Fruit fly (Drosophila melanogaster): ENCODE measurements around the gene Prx6a.

Gene Prx6a

dm6 chr2L:2861885-2862620, 16.0 kb downstream of the Prx6a start (continued):
- peak; percentile 31 for TF ChIP-seq CG6276 (GFP tag; optimal IDR thresholded peaks at IDR 0.05)
- peak; percentile 5 for TF ChIP-seq Hr4 (GFP tag; optimal IDR thresholded peaks at IDR 0.05)
- TF ChIP-seq salr (GFP tag; optimal IDR thresholded peaks at IDR 0.05): peak in 1 of 2 experiments; percentile 58
- peak; percentile 8 for TF ChIP-seq achi (GFP tag; optimal IDR thresholded peaks at IDR 0.05)
- peak; percentile 43 for TF ChIP-seq CG6808 (GFP tag; optimal IDR thresholded peaks at IDR 0.05)
- TF ChIP-seq net (GFP tag; optimal IDR thresholded peaks at IDR 0.05): peak; percentile 43
- TF ChIP-seq CG7368 (GFP tag; optimal IDR thresholded peaks at IDR 0.05): no peak
- TF ChIP-seq fd85E (GFP tag; optimal IDR thresholded peaks at IDR 0.05): no peak
- TF ChIP-seq CG8119 (GFP tag; IDR thresholded peaks at IDR 0.05): peak; percentile 53
- no peak; the same call in none of the 2 replicates for TF ChIP-seq CG11294 (GFP tag; IDR thresholded peaks at IDR 0.05)
- no peak for TF ChIP-seq OdsH (GFP tag; optimal IDR thresholded peaks at IDR 0.05)
- TF ChIP-seq CG4318 (GFP tag; optimal IDR thresholded peaks at IDR 0.05): no peak
- no peak for TF ChIP-seq cyc (GFP tag; optimal IDR thresholded peaks at IDR 0.05)
- no peak for TF ChIP-seq CG8632 (GFP tag; optimal IDR thresholded peaks at IDR 0.05)
- TF ChIP-seq Eip93F (GFP tag; optimal IDR thresholded peaks at IDR 0.05): no peak
- peak; percentile 89 for TF ChIP-seq CG1621 (tag; optimal IDR thresholded peaks at IDR 0.05)
- TF ChIP-seq CG10631 (GFP tag; optimal IDR thresholded peaks at IDR 0.05): no peak
- TF ChIP-seq vri (GFP tag; optimal IDR thresholded peaks at IDR 0.05): peak; percentile 88
- peak; percentile 61 for TF ChIP-seq CG32006 (GFP tag; optimal IDR thresholded peaks at IDR 0.05)
- peak; percentile 22 for TF ChIP-seq Sox14 (GFP tag; optimal IDR thresholded peaks at IDR 0.05)
- peak; percentile 7 for TF ChIP-seq CG34406 (GFP tag; optimal IDR thresholded peaks at IDR 0.05)
- TF ChIP-seq CG6163 (GFP tag; IDR thresholded peaks at IDR 0.05): peak; percentile 44; the same call in 1 of the 3 replicates
- TF ChIP-seq CG9139 (GFP tag; optimal IDR thresholded peaks at IDR 0.05): no peak

DNA sequence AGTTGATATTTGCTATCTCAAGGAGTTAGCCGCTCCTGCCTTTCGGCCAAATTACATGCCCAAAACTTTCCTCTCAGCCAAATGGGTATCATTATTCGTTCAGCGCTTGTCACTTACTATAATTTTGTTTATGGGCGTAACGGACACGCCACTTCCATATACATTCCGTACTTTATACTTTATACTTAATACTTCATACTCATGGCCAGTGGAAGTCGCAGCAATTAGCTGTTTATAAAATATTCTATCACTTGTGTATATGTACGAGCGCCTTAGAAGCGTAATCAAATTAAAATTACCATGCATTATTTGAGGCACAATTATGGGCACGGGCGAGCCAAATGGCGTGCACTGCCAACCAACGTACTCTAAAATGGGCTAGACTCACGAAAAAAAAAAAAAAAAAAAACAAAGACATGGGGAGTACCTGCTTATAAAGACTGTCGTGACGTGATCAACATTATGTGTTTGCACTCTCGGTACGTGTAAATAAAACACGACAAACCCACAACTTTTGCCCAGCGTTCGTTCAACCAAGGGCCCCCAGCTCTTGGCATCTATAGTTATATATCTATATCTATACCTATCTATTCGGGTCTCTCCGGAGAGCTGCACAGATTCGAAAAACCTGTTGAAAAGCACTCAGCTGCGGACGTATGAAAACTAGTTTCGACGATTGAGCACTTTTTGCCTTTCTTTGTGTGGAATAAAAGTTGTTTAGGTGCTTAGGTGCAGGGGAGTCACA, 16.7 kb downstream of the Prx6a start:
- TF ChIP-seq CG6792 (GFP tag; optimal IDR thresholded peaks at IDR 0.05) (no peak), fkh (GFP tag; optimal IDR thresholded peaks at IDR 0.05) (peak; percentile 89), ss (GFP tag; optimal IDR thresholded peaks at IDR 0.05) (peak in 1 of 2 experiments; percentile 78), topi (GFP tag; optimal IDR thresholded peaks at IDR 0.05) (no peak), CG1621 (tag; optimal IDR thresholded peaks at IDR 0.05) (peak; percentile 4), Smox (GFP tag; optimal IDR thresholded peaks at IDR 0.05) (no peak)

- peak; percentile 92 for TF ChIP-seq fkh (GFP tag; optimal IDR thresholded peaks at IDR 0.05)
- peak; percentile 14 for TF ChIP-seq Eip75B (GFP tag; optimal IDR thresholded peaks at IDR 0.05)
- peak; percentile 67 for TF ChIP-seq CG4318 (GFP tag; optimal IDR thresholded peaks at IDR 0.05)
- TF ChIP-seq CG6808 (GFP tag; optimal IDR thresholded peaks at IDR 0.05): peak; percentile 42
- peak; percentile 44; the same call in 1 of the 2 replicates for TF ChIP-seq CG11294 (GFP tag; IDR thresholded peaks at IDR 0.05)
- no peak for TF ChIP-seq Sox15 (GFP tag; optimal IDR thresholded peaks at IDR 0.05)
- TF ChIP-seq Lpt (GFP tag; optimal IDR thresholded peaks at IDR 0.05): peak; percentile 68
- TF ChIP-seq Eip93F (GFP tag; optimal IDR thresholded peaks at IDR 0.05): no peak
- TF ChIP-seq CG6276 (GFP tag; optimal IDR thresholded peaks at IDR 0.05): peak; percentile 87
- TF ChIP-seq CG11902 (GFP tag; optimal IDR thresholded peaks at IDR 0.05): no peak
- TF ChIP-seq CG6792 (GFP tag; optimal IDR thresholded peaks at IDR 0.05): peak; percentile 52
- peak; percentile 88 for TF ChIP-seq CG8119 (GFP tag; IDR thresholded peaks at IDR 0.05)
- TF ChIP-seq net (GFP tag; optimal IDR thresholded peaks at IDR 0.05): peak; percentile 78
- peak; percentile 42 for TF ChIP-seq CG10631 (GFP tag; optimal IDR thresholded peaks at IDR 0.05)
- peak; percentile 44 for TF ChIP-seq esn (GFP tag; optimal IDR thresholded peaks at IDR 0.05)
- no peak for TF ChIP-seq Hr38 (GFP tag; optimal IDR thresholded peaks at IDR 0.05)
- no peak for TF ChIP-seq dsx (GFP tag; optimal IDR thresholded peaks at IDR 0.05; ENCODE audit: poor library complexity, severe bottlenecking)
- TF ChIP-seq cyc (GFP tag; optimal IDR thresholded peaks at IDR 0.05): no peak
- TF ChIP-seq Hr39 (GFP tag; optimal IDR thresholded peaks at IDR 0.05): peak; percentile 20
- TF ChIP-seq ss (GFP tag; optimal IDR thresholded peaks at IDR 0.05): peak; percentile 23 to 47
- peak; percentile 75 for TF ChIP-seq CG6163 (GFP tag; IDR thresholded peaks at IDR 0.05)
- no peak for TF ChIP-seq fd85E (GFP tag; optimal IDR thresholded peaks at IDR 0.05)
- peak; percentile 61 for TF ChIP-seq Blimp-1 (GFP tag; optimal IDR thresholded peaks at IDR 0.05)
- peak; percentile 39 for TF ChIP-seq Sox102F (GFP tag; optimal IDR thresholded peaks at IDR 0.05)
- TF ChIP-seq CG34406 (GFP tag; optimal IDR thresholded peaks at IDR 0.05): peak; percentile 56
- TF ChIP-seq CG8632 (GFP tag; optimal IDR thresholded peaks at IDR 0.05): peak; percentile 55
- TF ChIP-seq CG31627 (GFP tag; optimal IDR thresholded peaks at IDR 0.05): peak; percentile 24
- no peak for TF ChIP-seq CG16779 (tag; optimal IDR thresholded peaks at IDR 0.05)
- peak; percentile 84 for TF ChIP-seq CG32006 (GFP tag; optimal IDR thresholded peaks at IDR 0.05)
These were observed 19.9 kb downstream of the Prx6a start for dm6 chr2L:2857862-2858734.
